Worm (Caenorhabditis elegans) whole organism, dauer: Measurements from ENCODE around the gene lin-48.

ENCODE experiments used
- unc-62 ChIP-seq: sonication (generic microtip); optimal IDR thresholded peaks from 2 replicates; lab custom pipeline; 2017; ENCODE audit warnings: missing biosample characterization, missing genetic modification reagents, missing genetic modification characterization

lin-48 gene

DNA sequence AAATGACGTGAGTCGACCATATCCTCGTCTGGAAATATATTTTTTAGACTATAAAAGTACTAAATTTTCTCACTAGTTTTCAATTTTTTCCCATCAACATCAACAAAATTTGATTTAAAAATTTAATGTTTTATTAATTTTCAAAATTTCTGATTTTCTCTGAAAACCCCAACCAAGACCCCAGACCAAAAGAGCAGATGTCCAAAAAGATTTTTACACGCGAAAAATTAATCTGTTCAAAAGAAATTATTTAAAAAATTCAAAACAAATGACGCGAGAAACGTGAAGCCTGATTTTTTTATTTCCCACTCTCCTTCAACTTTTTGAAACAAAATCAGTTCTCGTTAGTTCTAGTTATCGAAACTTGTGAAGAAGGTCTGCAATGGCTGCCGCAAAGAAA, 14.8 kb upstream of the lin-48 start, which contains the start of gene F34D10.8:
Gene F34D10.8, plus strand, starts transcription at position 301 of the 400 bp plus-strand sequence.
- no peak for TF ChIP-seq unc-62 (GFP tag; lab: Kevin White, UChicago)

DNA sequence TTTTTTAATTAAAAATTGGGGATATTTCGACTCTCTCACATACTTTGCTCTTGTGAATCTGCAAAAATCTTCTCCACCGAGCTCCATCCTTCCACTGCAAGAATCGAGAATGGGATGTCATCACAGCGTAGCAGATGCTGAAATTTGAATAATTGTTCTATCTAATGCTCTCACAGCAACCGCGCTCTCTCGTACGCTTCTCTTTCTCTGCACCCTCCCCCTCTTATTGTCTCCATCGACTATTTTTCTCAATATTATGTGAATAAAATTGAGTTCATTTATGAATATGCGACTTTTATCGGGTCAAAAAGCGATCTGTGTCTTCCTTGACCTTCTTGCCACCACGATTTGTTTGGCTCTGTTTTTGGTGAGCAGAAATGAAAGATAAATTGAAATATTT, 11.2 kb upstream of the lin-48 start, which contains the start of gene F34D10.3:
Gene F34D10.3, plus strand, starts transcription at position 249 of the 400 bp plus-strand sequence.
- no peak for TF ChIP-seq unc-62 (GFP tag; lab: Kevin White, UChicago)

DNA sequence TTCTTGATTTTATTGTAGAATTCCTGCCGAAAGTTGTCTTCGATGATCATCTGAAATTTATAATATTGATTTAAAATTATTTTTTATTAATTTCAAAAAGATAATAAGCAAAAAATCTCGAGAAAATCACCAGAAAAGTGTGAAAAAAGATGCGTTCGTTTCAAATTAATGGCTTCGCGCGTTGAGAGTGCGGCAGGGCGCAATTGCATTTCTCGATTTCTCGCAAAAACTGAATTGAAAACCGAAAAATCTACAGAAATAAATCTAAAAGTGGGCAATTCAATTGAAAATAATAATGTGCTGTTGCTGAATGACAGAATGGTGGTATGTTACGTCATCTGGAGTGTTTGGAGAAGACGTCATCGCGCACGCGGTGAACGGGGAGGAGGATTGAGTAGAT, 10.2 kb upstream of the lin-48 start, which contains the start of gene evl-18:
Gene evl-18, minus strand, starts transcription at position 50 of the 400 bp plus-strand sequence.
- TF ChIP-seq unc-62 (GFP tag; lab: Kevin White, UChicago), result no peak

DNA sequence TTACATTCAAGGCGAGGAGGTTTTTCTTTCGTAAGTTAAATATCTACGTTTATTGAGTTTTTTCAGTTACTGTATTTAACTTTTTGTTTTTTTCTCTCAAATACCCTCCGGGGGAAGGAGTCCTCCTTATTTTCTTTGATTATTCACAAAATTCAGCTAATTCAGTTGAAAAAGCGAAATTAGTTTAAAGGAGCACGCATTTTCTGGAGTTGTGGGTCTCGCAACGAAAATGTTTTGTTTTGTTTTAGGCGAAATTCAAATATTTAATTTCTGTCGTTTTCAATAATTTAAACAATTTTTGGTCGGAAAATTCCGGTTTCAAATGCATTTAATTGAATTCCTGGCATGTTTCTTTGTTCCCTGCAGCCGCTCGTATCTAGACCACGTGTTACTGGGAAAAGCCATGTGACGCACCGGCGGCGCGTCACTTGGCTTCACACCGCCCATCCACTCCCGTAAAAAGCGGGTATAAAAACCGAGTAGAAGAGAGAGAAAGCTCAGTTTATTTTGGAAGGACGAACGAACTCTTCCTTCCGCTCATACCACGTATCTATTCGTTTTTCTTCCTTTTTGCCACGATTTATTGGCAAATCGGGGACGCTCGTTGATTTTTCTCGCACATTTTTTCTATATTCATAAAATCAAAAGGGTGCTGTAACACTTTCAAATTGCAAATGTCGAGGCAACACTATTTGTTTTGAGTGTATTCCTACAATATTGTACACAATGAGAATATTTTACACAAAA, 9.6 kb upstream of the lin-48 start:
- TF ChIP-seq unc-62 (GFP tag; lab: Kevin White, UChicago), result no peak

DNA sequence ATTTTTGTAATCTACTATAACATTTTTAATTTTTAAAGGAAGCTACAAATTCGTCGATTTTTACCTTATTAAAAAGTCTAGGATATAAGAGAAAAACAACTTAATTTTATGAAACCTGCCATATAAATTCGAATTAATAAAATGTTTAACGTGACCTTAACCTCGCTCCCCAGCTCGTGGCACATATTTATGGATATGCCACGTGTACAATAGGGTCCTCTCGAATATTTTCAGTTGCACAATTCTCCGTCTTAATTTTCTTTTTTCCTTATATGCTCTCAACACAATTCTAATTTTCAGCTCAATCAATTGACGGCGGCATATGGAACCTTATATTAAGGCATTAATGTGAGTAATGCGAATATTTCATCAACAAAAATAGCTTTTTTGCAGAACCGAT, 8.9 kb upstream of the lin-48 start, which contains the start of gene F34D10.4:
Gene F34D10.4, plus strand, starts transcription at position 301 of the 400 bp plus-strand sequence.
- TF ChIP-seq unc-62 (GFP tag; lab: Kevin White, UChicago), result no peak

DNA sequence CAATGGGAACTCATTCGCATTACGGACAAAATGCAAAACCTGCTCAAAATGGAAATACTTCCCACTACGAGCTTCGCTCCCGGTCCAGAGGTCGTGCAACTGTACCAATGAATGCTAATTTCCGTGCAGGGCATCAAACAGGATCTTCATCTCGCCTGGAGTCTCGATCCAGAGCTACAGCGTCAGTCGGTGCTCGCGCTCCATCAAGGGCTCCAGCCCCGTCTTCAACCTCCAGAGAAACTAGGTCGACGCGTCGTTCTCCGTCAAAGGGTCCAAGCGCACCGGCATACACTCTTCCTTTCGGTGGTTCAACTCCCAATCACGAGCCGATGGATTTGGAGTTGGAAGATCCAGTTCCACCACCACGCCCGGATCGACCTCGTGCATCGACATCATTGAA, 7.5 kb upstream of the lin-48 start:
- TF ChIP-seq unc-62 (GFP tag; lab: Kevin White, UChicago), result no peak

DNA sequence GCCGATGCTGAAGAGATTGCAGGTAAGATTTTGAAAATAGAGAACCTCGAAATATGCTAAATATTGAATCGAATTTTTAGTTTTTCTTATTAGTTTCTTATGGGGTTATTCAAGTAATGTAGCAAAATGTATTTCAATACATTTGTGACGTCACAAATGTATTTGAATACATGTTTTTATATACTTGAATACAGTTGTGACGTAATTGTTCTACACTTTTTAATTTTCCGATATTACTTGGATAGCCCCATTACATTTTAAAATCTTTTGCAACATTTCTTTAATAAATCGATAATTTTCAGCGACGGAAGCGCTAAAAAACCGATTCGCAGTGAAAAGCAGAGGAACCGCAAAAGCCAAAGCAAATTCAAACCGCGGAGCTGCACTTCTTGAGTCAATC, 6.9 kb upstream of the lin-48 start:
- TF ChIP-seq unc-62 (GFP tag; lab: Kevin White, UChicago), result no peak

DNA sequence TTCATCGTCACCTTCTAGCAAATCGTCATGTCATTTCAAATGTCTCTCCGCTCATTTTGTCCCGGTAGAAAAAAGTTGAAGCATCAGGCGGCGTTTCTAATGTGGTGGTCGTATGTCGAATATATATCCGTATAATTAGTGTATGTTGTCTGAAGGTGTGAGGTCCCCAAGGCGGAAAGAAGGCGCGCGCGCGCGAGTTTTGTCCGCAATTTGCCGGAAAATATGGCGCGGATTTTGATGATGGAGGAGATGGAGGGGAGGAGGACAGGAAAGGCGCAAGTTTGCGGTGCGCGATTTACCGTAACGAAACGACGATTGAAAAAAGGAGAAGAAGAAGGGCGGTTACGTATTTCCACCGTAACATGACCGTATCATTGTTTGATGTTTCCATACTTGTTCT, 3.1 kb upstream of the lin-48 start:
- TF ChIP-seq unc-62 (GFP tag; lab: Kevin White, UChicago), result no peak

DNA sequence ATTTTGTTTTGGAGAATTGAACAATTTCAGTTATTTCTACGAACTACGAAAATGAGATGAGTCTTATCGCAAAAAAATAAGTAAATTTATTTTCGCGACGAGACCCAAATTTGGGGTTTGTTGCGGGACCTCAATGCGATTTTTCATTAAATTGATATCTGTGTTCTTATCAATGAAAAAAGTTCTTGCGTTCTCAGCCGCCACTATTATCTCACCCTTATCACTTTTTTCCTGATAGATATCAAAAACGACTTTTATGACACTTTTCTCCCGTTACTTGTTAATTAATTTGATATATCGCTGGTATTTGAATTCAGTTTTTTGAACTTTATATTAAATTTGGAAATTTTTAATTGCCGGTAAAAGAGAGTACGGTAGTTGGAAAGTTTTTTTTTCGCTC, 1.9 kb upstream of the lin-48 start:
- no peak for TF ChIP-seq unc-62 (GFP tag; lab: Kevin White, UChicago)

DNA sequence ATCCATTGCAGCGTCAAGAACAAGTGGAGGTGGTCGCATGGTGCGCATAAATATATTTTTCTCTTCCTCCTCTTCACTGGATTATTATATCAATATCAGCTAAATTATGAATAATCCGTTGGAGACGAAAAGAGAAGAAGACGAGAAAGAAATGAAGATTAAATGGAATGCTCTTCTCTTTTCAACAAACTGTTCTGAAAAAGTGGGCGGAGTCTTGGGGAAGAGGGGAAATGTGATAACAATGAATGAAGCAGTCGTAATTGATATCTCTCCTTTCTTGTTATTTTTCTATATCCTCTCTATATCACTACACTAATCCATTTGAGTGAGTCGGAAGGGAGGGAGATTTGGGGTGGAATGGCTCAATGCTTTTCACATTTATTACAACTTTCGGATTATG, 14.1 kb downstream of the lin-48 start, which contains the start of gene arcp-1:
Gene arcp-1, minus strand, starts transcription at position 101 of the 400 bp plus-strand sequence.
- TF ChIP-seq unc-62 (GFP tag; lab: Kevin White, UChicago), result no peak

DNA sequence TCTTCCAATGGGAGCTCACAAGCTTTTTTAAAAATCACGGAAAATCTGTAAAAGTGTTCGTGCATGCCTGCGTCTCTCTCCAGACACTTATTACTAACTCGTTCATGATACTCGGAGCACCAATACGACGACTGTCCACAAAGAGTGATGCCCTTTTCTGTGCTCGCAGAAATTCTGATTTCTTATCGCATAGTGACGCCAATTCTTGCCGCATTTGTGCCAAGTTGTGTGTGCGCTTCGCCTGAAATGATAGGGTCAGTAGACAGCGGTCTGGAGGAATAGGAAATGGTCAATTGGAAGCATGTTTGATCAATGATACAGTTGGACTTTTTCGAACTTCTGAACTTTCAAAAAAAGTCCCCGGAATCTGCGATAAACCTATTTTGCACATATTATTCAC, 18.8 kb downstream of the lin-48 start:
- TF ChIP-seq unc-62 (GFP tag; lab: Kevin White, UChicago), result no peak

DNA sequence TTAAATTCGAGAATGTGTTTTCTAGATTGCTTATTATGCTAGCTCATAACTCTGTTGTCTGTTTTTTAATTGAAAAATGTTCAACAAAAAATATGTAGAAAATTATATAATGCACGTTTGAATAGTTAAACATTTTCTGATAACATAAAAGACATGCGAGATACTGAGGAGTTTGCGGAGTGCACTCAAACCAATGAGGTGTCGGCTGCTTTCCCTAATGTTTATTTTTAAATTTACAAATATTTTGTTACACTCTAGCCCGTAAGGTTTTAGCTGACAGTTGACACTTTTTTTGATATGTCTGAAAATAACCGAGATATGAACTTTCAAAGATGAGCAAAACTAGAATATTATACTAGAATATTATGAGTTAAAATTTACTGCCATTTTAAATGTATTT, 19.3 kb downstream of the lin-48 start:
- TF ChIP-seq unc-62 (GFP tag; lab: Kevin White, UChicago), result no peak

DNA sequence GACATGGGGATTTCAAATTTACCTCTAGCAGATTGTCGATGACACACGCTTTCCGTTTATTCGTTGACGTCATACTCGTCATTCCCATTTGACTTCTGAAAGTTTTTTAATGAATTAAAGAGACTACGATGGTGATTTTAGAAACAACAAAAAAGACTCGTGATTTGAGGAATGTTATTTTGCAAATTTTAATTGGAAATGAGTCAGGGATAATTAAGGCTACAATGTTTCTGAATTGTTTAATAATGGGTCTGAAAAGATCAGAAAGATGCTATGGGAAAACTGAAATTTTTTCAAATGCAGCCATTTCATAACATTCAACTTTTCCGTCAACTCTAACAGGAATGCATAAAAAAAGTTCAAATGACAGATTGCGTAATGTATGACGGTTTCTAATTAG, 20.2 kb downstream of the lin-48 start, which contains the start of gene C44F1.1:
Gene C44F1.1, minus strand, starts transcription at position 101 of the 400 bp plus-strand sequence.
- TF ChIP-seq unc-62 (GFP tag; lab: Kevin White, UChicago), result no peak

DNA sequence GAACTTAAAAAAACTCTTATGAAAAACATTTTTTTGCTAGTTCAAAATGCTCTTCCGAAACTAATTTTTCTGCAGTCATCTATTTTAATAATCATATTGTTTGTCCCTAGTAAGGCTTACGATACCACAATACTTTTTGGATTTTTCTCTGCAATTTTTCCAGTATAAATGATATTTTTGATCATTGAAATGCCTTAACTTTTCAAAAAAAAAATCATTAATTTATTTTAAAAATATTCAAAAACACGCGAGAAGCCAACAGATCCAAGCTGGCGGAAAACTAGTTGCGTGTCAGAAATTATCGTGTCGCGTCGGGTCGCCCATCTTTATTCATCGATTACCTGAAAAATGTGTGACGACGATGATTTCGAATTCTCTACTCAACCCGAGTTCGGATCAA, 23.0 kb downstream of the lin-48 start, which contains the start of gene gmeb-3:
Gene gmeb-3, plus strand, starts transcription at position 301 of the 400 bp plus-strand sequence.
- no peak for TF ChIP-seq unc-62 (GFP tag; lab: Kevin White, UChicago)

DNA sequence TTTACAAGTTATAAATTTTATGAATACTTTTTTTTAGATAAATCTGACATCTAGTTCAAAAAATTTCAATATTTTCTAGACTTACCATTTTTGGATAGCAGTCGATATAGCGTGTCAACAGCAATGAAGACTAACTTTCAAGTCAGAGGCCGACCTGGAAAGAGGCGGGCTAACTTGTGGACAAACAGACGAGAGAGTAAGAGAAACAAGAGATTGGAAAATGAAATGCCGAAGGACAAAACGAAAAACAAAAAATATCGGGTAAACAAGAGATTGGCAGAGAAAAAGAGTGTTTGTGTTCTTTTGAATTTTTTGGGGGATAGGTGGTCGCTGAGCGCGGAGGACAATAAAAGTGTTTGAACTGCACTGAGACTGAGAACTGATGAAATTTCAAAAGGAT, 27.9 kb downstream of the lin-48 start, which contains the start of gene lec-4:
Gene lec-4, minus strand, starts transcription at position 154 of the 400 bp plus-strand sequence.
- no peak for TF ChIP-seq unc-62 (GFP tag; lab: Kevin White, UChicago)

DNA sequence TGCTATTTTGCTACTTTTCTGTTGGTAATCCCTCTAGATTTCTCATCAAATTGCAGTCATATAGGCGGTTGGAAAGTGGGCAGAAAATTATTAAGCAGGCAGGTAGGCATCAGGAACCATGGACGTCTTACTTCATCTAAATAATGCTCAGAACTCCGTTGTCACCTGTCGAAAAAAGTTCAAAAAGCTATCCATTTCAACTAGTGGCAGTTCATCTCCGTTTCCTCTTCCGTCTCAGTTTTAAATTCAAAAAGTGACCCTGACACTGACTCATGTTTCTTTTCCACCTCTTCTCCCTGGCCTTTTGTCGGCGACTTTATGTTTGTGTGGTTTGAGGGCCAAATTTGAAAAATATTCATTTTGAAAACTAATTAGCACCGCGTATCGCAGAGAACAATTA, 29.3 kb downstream of the lin-48 start:
- no peak for TF ChIP-seq unc-62 (GFP tag; lab: Kevin White, UChicago)

DNA sequence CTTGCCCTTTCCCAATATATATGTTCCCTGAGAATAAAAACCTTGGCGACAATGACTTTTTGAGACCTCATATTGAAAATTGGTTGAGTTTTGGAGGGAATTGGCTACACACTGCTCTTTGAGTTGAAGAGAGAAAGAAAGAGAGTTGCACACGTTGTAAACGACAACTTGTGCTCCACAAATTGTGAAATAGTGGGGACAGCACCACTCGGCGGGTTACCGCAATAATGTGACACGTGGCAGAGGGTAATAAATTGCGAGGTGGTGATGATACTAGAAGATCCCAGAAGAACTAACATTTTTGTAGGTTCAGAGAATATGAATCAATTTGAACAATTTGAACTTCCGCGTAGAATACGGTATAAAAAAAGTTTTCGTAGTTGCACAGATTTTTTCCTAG, 36.6 kb downstream of the lin-48 start:
- no peak for TF ChIP-seq unc-62 (GFP tag; lab: Kevin White, UChicago)
